Worm (Caenorhabditis elegans) whole organism, young adult: ENCODE measurements around the gene wht-6.
A peak's percentile ranks its signal among the peaks of the same experiment; 100 is the strongest.

ENCODE experiments used
- F23B12.7 ChIP-seq: sonication (generic microtip); optimal IDR thresholded peaks from 2 replicates; lab custom pipeline; 2017; ENCODE audit warnings: missing genetic modification characterization, mild to moderate bottlenecking, missing compliant biosample characterization, antibody characterized with exemption, moderate library complexity; ENCODE audit not compliant: insufficient read depth
- F33H1.4 ChIP-seq: fragments of 200-800 bp; sonication (Bioruptor generic); IDR thresholded peaks from 2 replicates; pipeline ENCODE4 v1.3.6; 2022; ENCODE audit warnings: missing genetic modification reagents, missing genetic modification characterization, missing compliant biosample characterization
- F37B4.10 ChIP-seq: fragments of 200-800 bp; sonication (Bioruptor generic); IDR thresholded peaks from 2 replicates; pipeline ENCODE4 v1.3.6; 2022; ENCODE audit warnings: missing genetic modification characterization, missing compliant biosample characterization
- K12H6.12 ChIP-seq: fragments of 200-800 bp; sonication (Bioruptor generic); optimal IDR thresholded peaks from 2 replicates; lab custom pipeline; 2018; ENCODE audit warnings: mild to moderate bottlenecking, missing genetic modification characterization, missing compliant biosample characterization
- T26A5.8 ChIP-seq: sonication (generic microtip); optimal IDR thresholded peaks from 2 replicates; lab custom pipeline; 2016; ENCODE audit warnings: missing genetic modification characterization, missing compliant biosample characterization
- Y53F4B.3 ChIP-seq: fragments of 200-800 bp; sonication (Bioruptor generic); IDR thresholded peaks from 2 replicates; pipeline ENCODE4 v1.3.6; 2022; ENCODE audit warnings: missing genetic modification reagents, missing genetic modification characterization, missing compliant biosample characterization
- Y56A3A.18 ChIP-seq: fragments of 200-800 bp; sonication (Bioruptor generic); IDR thresholded peaks from 2 replicates; pipeline ENCODE4 v1.3.6; 2022; ENCODE audit warnings: missing genetic modification reagents, missing genetic modification characterization, missing compliant biosample characterization
- atf-7 ChIP-seq: sonication (generic microtip); optimal IDR thresholded peaks from 2 replicates; lab custom pipeline; 2017; ENCODE audit warnings: mild to moderate bottlenecking, missing genetic modification characterization, missing compliant biosample characterization
- attf-3 ChIP-seq: fragments of 200-800 bp; sonication (Bioruptor generic); conservative IDR thresholded peaks from 2 replicates; pipeline ENCODE4 v1.3.6; 2022; ENCODE audit warnings: missing genetic modification reagents, missing genetic modification characterization, missing compliant biosample characterization
- attf-5 ChIP-seq: fragments of 200-800 bp; sonication (Bioruptor generic); optimal IDR thresholded peaks from 2 replicates; lab custom pipeline; 2018; ENCODE audit warnings: mild to moderate bottlenecking, missing genetic modification characterization, missing compliant biosample characterization
- attf-6 ChIP-seq: fragments of 200-800 bp; sonication (Bioruptor generic); IDR thresholded peaks from 2 replicates; pipeline ENCODE4 v1.3.6; 2022; ENCODE audit warnings: missing genetic modification reagents, missing genetic modification characterization, missing compliant biosample characterization
- bed-1 ChIP-seq: fragments of 200-800 bp; sonication (Bioruptor generic); IDR thresholded peaks from 2 replicates; pipeline ENCODE4 v1.3.6; 2022; ENCODE audit warnings: missing genetic modification reagents, missing genetic modification characterization, missing compliant biosample characterization
- ccch-3 ChIP-seq: fragments of 200-800 bp; sonication (Bioruptor generic); optimal IDR thresholded peaks from 2 replicates; lab custom pipeline; 2018; ENCODE audit warnings: mild to moderate bottlenecking, missing genetic modification characterization, missing compliant biosample characterization
- ceh-100 ChIP-seq: fragments of 200-800 bp; sonication (Bioruptor generic); IDR thresholded peaks from 2 replicates; pipeline ENCODE4 v1.3.6; 2022; ENCODE audit warnings: missing genetic modification reagents, missing genetic modification characterization, missing compliant biosample characterization
- ceh-27 ChIP-seq: fragments of 200-800 bp; sonication (Bioruptor generic); optimal IDR thresholded peaks from 2 replicates; lab custom pipeline; 2018; ENCODE audit warnings: mild to moderate bottlenecking, missing genetic modification characterization, moderate library complexity, missing compliant biosample characterization
- ceh-79 ChIP-seq: sonication (generic microtip); optimal IDR thresholded peaks from 2 replicates; lab custom pipeline; 2017; ENCODE audit warnings: mild to moderate bottlenecking, missing genetic modification characterization, missing compliant biosample characterization
- ceh-91 ChIP-seq: fragments of 200-800 bp; sonication (Bioruptor generic); IDR thresholded peaks from 2 replicates; pipeline ENCODE4 v1.3.6; 2022; ENCODE audit warnings: missing genetic modification reagents, missing genetic modification characterization, missing compliant biosample characterization
- dox-1 ChIP-seq: fragments of 200-800 bp; sonication (Bioruptor generic); IDR thresholded peaks from 2 replicates; pipeline ENCODE4 v1.3.6; 2022; ENCODE audit warnings: missing genetic modification reagents, missing genetic modification characterization, missing compliant biosample characterization
- dpl-1 ChIP-seq: fragments of 150-350 bp; optimal IDR thresholded peaks from 2 replicates; lab custom pipeline; 2014; ENCODE audit warnings: missing biosample characterization, missing genetic modification reagents, missing genetic modification characterization
- egrh-3 ChIP-seq: fragments of 200-800 bp; sonication (Bioruptor generic); IDR thresholded peaks from 2 replicates; pipeline ENCODE4 v1.3.6; 2022; ENCODE audit warnings: missing genetic modification reagents, missing genetic modification characterization, missing compliant biosample characterization
- ets-4 ChIP-seq: fragments of 200-800 bp; sonication (Bioruptor generic); optimal IDR thresholded peaks from 2 replicates; lab custom pipeline; 2018; ENCODE audit warnings: mild to moderate bottlenecking, missing genetic modification characterization, missing compliant biosample characterization
- fkh-3 ChIP-seq: sonication (generic microtip); optimal IDR thresholded peaks from 2 replicates; lab custom pipeline; 2016; ENCODE audit warnings: mild to moderate bottlenecking, missing genetic modification characterization, missing compliant biosample characterization
- hrde-1 ChIP-seq: sonication (generic microtip); optimal IDR thresholded peaks from 2 replicates; lab custom pipeline; 2016; ENCODE audit warnings: missing genetic modification characterization, mild to moderate bottlenecking, missing compliant biosample characterization, moderate library complexity, missing genotype, missing genetic modification reagents, borderline replicate concordance
- let-607 ChIP-seq, 2 experiments: fragments of 200-800 bp in 1 of 2; sonication (Bioruptor generic) in 1 of 2; sonication (generic microtip) in 1 of 2; optimal IDR thresholded peaks; 2 replicates each; lab custom pipeline; 2016 to 2018; ENCODE audit warnings: mild to moderate bottlenecking in 2 of 2, missing compliant biosample characterization in 2 of 2, missing genetic modification characterization in 2 of 2, moderate library complexity in 2 of 2, missing genotype in 1 of 2
- lin-26 ChIP-seq: fragments of 200-800 bp; sonication (Bioruptor generic); IDR thresholded peaks from 2 replicates; pipeline ENCODE4 v1.3.6; 2022; ENCODE audit warnings: missing genetic modification reagents, missing genetic modification characterization, missing compliant biosample characterization
- lin-40 ChIP-seq: sonication (generic microtip); optimal IDR thresholded peaks from 2 replicates; lab custom pipeline; 2016; ENCODE audit warnings: missing genetic modification characterization, mild to moderate bottlenecking, missing compliant biosample characterization, missing genotype, missing genetic modification reagents
- lin-54 ChIP-seq: fragments of 200-800 bp; sonication (Bioruptor generic); optimal IDR thresholded peaks from 2 replicates; lab custom pipeline; 2018; ENCODE audit warnings: mild to moderate bottlenecking, missing genetic modification characterization, missing compliant biosample characterization
- lsy-27 ChIP-seq: sonication (generic microtip); optimal IDR thresholded peaks from 2 replicates; lab custom pipeline; 2017; ENCODE audit warnings: missing genetic modification characterization, mild to moderate bottlenecking, missing compliant biosample characterization, antibody characterized with exemption, missing genotype, borderline replicate concordance; ENCODE audit not compliant: insufficient read depth
- madf-8 ChIP-seq: fragments of 200-800 bp; sonication (Bioruptor generic); conservative IDR thresholded peaks from 2 replicates; pipeline ENCODE4 v1.3.6; 2022; ENCODE audit warnings: missing genetic modification reagents, missing genetic modification characterization, missing compliant biosample characterization
- mel-28 ChIP-seq: sonication (generic microtip); optimal IDR thresholded peaks from 2 replicates; lab custom pipeline; 2016; ENCODE audit warnings: borderline replicate concordance, mild to moderate bottlenecking, missing genetic modification characterization, missing compliant biosample characterization
- mes-4 ChIP-seq: sonication (generic microtip); optimal IDR thresholded peaks from 2 replicates; lab custom pipeline; 2016; ENCODE audit warnings: missing genotype, missing genetic modification characterization, missing compliant biosample characterization
- mxl-1 ChIP-seq: sonication (generic microtip); optimal IDR thresholded peaks from 2 replicates; lab custom pipeline; 2016; ENCODE audit warnings: missing genetic modification characterization, missing compliant biosample characterization
- nfya-2 ChIP-seq: fragments of 200-800 bp; sonication (Bioruptor generic); IDR thresholded peaks from 2 replicates; pipeline ENCODE4 v1.3.6; 2022; ENCODE audit warnings: missing genetic modification reagents, missing genetic modification characterization, missing compliant biosample characterization
- nhr-90 ChIP-seq: sonication (generic microtip); optimal IDR thresholded peaks from 2 replicates; lab custom pipeline; 2016; ENCODE audit warnings: missing genotype, mild to moderate bottlenecking, missing genetic modification characterization, missing compliant biosample characterization
- pha-4 ChIP-seq: fragments of 150-350 bp; sonication (generic microtip); optimal IDR thresholded peaks from 2 replicates; lab custom pipeline; 2014; ENCODE audit warnings: missing biosample characterization, missing genetic modification reagents, missing genetic modification characterization
- rcor-1 ChIP-seq: fragments of 200-800 bp; sonication (Bioruptor generic); IDR thresholded peaks from 2 replicates; pipeline ENCODE4 v1.3.6; 2022; ENCODE audit warnings: missing genetic modification reagents, missing genetic modification characterization, missing compliant biosample characterization
- repo-1 ChIP-seq: sonication (generic microtip); optimal IDR thresholded peaks from 2 replicates; lab custom pipeline; 2017; ENCODE audit warnings: mild to moderate bottlenecking, missing genetic modification characterization, missing compliant biosample characterization
- snpc-3.4 ChIP-seq: sonication (generic microtip); optimal IDR thresholded peaks from 2 replicates; lab custom pipeline; 2017; ENCODE audit warnings: missing genetic modification characterization, mild to moderate bottlenecking, missing compliant biosample characterization, antibody characterized with exemption, moderate library complexity, missing genotype, missing genetic modification reagents
- somi-1 ChIP-seq: fragments of 200-800 bp; sonication (Bioruptor generic); optimal IDR thresholded peaks from 2 replicates; lab custom pipeline; 2018; ENCODE audit warnings: mild to moderate bottlenecking, missing genetic modification characterization, missing compliant biosample characterization
- tbp1 ChIP-seq: fragments of 200-800 bp; sonication (Bioruptor generic); optimal IDR thresholded peaks from 2 replicates; lab custom pipeline; 2018; ENCODE audit warnings: mild to moderate bottlenecking, missing genetic modification characterization, missing compliant biosample characterization
- tbx-9 ChIP-seq: sonication (generic microtip); optimal IDR thresholded peaks from 2 replicates; lab custom pipeline; 2016; ENCODE audit warnings: borderline replicate concordance, missing genetic modification characterization, inconsistent platforms, missing compliant biosample characterization
- tlf-1 ChIP-seq: fragments of 200-800 bp; sonication (Bioruptor generic); optimal IDR thresholded peaks from 2 replicates; lab custom pipeline; 2018; ENCODE audit warnings: mild to moderate bottlenecking, missing genetic modification characterization, missing compliant biosample characterization
- xnd-1 ChIP-seq: sonication (generic microtip); optimal IDR thresholded peaks from 2 replicates; lab custom pipeline; 2016; ENCODE audit warnings: missing genotype, missing genetic modification reagents, missing genetic modification characterization, missing compliant biosample characterization
- zfh-2 ChIP-seq: fragments of 200-800 bp; sonication (Bioruptor generic); conservative IDR thresholded peaks from 2 replicates; pipeline ENCODE4 v1.3.6; 2022; ENCODE audit warnings: missing genetic modification reagents, missing genetic modification characterization, missing compliant biosample characterization
- ztf-18 ChIP-seq: sonication (generic microtip); optimal IDR thresholded peaks from 2 replicates; lab custom pipeline; 2016; ENCODE audit warnings: missing genotype, mild to moderate bottlenecking, missing genetic modification characterization, missing compliant biosample characterization
- ztf-22 ChIP-seq: fragments of 200-800 bp; sonication (Bioruptor generic); optimal IDR thresholded peaks from 2 replicates; lab custom pipeline; 2018; ENCODE audit warnings: mild to moderate bottlenecking, missing genetic modification characterization, moderate library complexity, missing compliant biosample characterization

Gene wht-6

DNA sequence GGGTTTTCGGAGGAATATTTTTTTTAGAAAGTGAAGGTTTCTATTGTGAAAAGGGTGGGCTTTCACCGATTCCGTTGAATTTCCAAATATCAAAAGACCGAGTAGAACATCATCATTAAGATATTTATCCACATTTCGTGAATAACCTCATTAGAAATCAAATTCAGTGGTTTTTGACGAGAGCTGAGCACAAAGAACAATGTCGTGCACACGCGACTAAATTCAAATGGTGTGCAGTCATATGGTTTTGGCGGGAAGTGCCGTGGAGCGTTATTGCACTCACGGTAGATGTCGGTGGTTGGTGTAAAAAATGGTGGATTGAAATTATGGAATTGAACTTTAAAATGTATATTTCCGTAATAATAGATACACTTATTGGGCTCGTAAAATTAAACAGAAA, 18.9 kb upstream of the wht-6 start (continued):
- TF ChIP-seq ceh-79 (no peak), atf-7 (tag; lab: Kevin White, UChicago) (no peak), mxl-1 (tag; lab: Kevin White, UChicago) (no peak), lin-54 (GFP tag; lab: Kevin White, UChicago) (peak; percentile 22), Y56A3A.18 (no peak)
- TF ChIP-seq, all 124 proteins: peak for 3

DNA sequence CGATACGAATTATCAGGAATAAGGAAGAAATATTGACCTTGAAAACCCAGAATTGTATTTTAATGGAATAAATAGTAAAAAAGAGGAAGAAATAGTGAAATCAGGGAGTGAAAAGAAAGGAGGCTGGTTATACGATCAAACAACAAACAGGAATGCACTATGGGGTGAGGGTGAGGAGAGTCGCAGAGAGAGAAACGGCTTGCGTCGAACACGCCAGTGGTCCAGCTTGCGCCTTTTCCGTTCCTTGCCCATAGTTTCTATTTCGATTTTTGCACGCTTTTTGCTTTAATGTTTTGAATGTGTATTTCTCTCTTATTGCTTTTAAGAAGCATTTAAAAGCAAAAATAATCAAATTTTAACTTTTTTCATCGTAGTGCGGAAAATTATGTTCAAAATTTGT, 17.9 kb upstream of the wht-6 start:
- TF ChIP-seq ztf-18 (tag; lab: Kevin White, UChicago) (peak; percentile 94), rcor-1 (GFP tag; lab: Robert Waterston, UW) (peak; percentile 85), snpc-3.4 (peak; percentile 73), egrh-3 (GFP tag; lab: Robert Waterston, UW) (peak; percentile 43; the same call in 1 of the 2 replicates), xnd-1 (tag; lab: Kevin White, UChicago) (no peak), somi-1 (GFP tag; lab: Kevin White, UChicago) (peak; percentile 9), pha-4 (peak; percentile 44), F33H1.4 (GFP tag; lab: Robert Waterston, UW) (peak; percentile 57; the same call in 1 of the 2 replicates), zfh-2 (GFP tag; lab: Robert Waterston, UW) (peak; percentile 88), attf-5 (GFP tag; lab: Kevin White, UChicago) (peak; percentile 98), ceh-91 (GFP tag; lab: Robert Waterston, UW) (peak; percentile 55; the same call in 1 of the 2 replicates), mes-4 (tag; lab: Kevin White, UChicago) (no peak), F23B12.7 (tag; lab: Kevin White, UChicago) (peak; percentile 49), repo-1 (no peak), Y53F4B.3 (no peak), lin-54 (GFP tag; lab: Kevin White, UChicago) (peak; percentile 70), tbx-9 (tag; lab: Kevin White, UChicago) (no peak), mxl-1 (tag; lab: Kevin White, UChicago) (no peak), dox-1 (GFP tag; lab: Robert Waterston, UW) (peak; percentile 91), lsy-27 (tag; lab: Kevin White, UChicago) (no peak), lin-40 (tag; lab: Kevin White, UChicago) (peak; percentile 52), hrde-1 (tag; lab: Kevin White, UChicago) (no peak), ets-4 (no peak), nhr-90 (tag; lab: Kevin White, UChicago) (peak; percentile 37), ceh-27 (GFP tag; lab: Kevin White, UChicago) (peak; percentile 63), fkh-3 (tag; lab: Kevin White, UChicago) (no peak), ccch-3 (GFP tag; lab: Kevin White, UChicago) (no peak), tbp1 (GFP tag; lab: Kevin White, UChicago) (peak; percentile 66), bed-1 (GFP tag; lab: Robert Waterston, UW) (no peak), lin-26 (GFP tag; lab: Robert Waterston, UW) (peak; percentile 17; the same call in 1 of the 2 replicates), madf-8 (GFP tag; lab: Robert Waterston, UW) (no peak), let-607 (tag; optimal IDR thresholded peaks at IDR 0.05; lab: Kevin White, UChicago) (no peak), K12H6.12 (tag; lab: Kevin White, UChicago) (peak; percentile 38), nfya-2 (no peak), F37B4.10 (no peak), tlf-1 (GFP tag; lab: Kevin White, UChicago) (peak; percentile 36), ceh-100 (GFP tag; lab: Robert Waterston, UW) (peak; percentile 34; the same call in 1 of the 2 replicates), ztf-22 (no peak), attf-6 (GFP tag; lab: Robert Waterston, UW) (peak; percentile 21; the same call in 1 of the 2 replicates), dpl-1 (GFP tag; lab: Kevin White, UChicago) (peak; percentile 49), mel-28 (tag; lab: Kevin White, UChicago) (no peak), attf-3 (0 out of 2 replicates have a peak, but pooled peaks have one; percentile 26), T26A5.8 (tag; lab: Kevin White, UChicago) (no peak)
